Worm (Caenorhabditis elegans) whole organism, L4 larva: ENCODE measurements around the gene F47B8.8.

Experiments used
- ama-1 ChIP-seq: fragments of 150-350 bp; optimal IDR thresholded peaks from 2 replicates; lab custom pipeline; 2014; ENCODE audit warnings: inconsistent platforms, mixed read lengths
- cey-2 ChIP-seq: sonication (generic microtip); optimal IDR thresholded peaks from 3 replicates; lab custom pipeline; 2017; ENCODE audit warnings: missing genetic modification characterization, mild to moderate bottlenecking, missing compliant biosample characterization, antibody characterized with exemption, borderline replicate concordance; ENCODE audit not compliant: insufficient read depth
- fkh-10 ChIP-seq: fragments of 150-350 bp; optimal IDR thresholded peaks from 2 replicates; lab custom pipeline; 2014; ENCODE audit warnings: missing biosample characterization, missing genetic modification reagents, missing genetic modification characterization
- lir-3 ChIP-seq: sonication (generic microtip); optimal IDR thresholded peaks from 2 replicates; lab custom pipeline; 2016; ENCODE audit warnings: mild to moderate bottlenecking, missing genetic modification characterization, missing compliant biosample characterization
- lsy-2 ChIP-seq, 2 experiments: fragments of 150-350 bp in 1 of 2; sonication (generic microtip) in 1 of 2; optimal IDR thresholded peaks; 2 replicates each; lab custom pipeline; 2014 to 2017; ENCODE audit warnings: missing biosample characterization in 2 of 2, missing genetic modification characterization in 2 of 2
- mdt-29 ChIP-seq: fragments of 200-800 bp; sonication (Bioruptor generic); IDR thresholded peaks from 2 replicates; pipeline ENCODE4 v1.3.6; 2022; ENCODE audit warnings: missing genetic modification reagents, missing genetic modification characterization, missing compliant biosample characterization
- pqm-1 ChIP-seq: sonication (generic microtip); optimal IDR thresholded peaks from 2 replicates; lab custom pipeline; 2017; ENCODE audit warnings: missing biosample characterization, missing genetic modification characterization
- snpc-4 ChIP-seq: fragments of 150-350 bp; optimal IDR thresholded peaks from 2 replicates; lab custom pipeline; 2014; ENCODE audit warnings: missing biosample characterization, missing genetic modification characterization
- ztf-11 ChIP-seq: fragments of 150-350 bp; optimal IDR thresholded peaks from 2 replicates; lab custom pipeline; 2014; ENCODE audit warnings: missing biosample characterization, missing genetic modification characterization

- TF ChIP-seq cey-2 (tag; lab: Kevin White, UChicago) = no peak
- TF ChIP-seq lsy-2 (tag; optimal IDR thresholded peaks at IDR 0.05; lab: Kevin White, UChicago) = no peak
- TF ChIP-seq snpc-4 = no peak
- no peak for TF ChIP-seq mdt-29 (GFP tag; lab: Robert Waterston, UW)
- no peak for TF ChIP-seq ztf-11 (tag; lab: Kevin White, UChicago)
- TF ChIP-seq lir-3 (tag; lab: Kevin White, UChicago) = no peak
- TF ChIP-seq pqm-1 = no peak
- TF ChIP-seq fkh-10 = no peak
- TF ChIP-seq ama-1 (lab: Kevin White, UChicago) = no peak
These were observed 20.4 kb upstream of the F47B8.8 start, which contains the start of gene ddn-3 for ce11 chrV:14311115-14311514.
